Worm (Caenorhabditis elegans): Measurements from ENCODE around the gene nsph-4.3.
A peak's percentile ranks its signal among the peaks of the same experiment; 100 is the strongest.

ce11 chrIII:7584131-7584646 lies 24.9 kb downstream of the nsph-4.3 start, which contains the start of gene cup-5:
- TF ChIP-seq flt-1 (GFP tag; IDR thresholded peaks at IDR 0.05) (0 out of 2 replicates have a peak, but pooled peaks have one; percentile 50), klf-2 (GFP tag; conservative IDR thresholded peaks at IDR 0.05) (no peak), ref-1 (GFP tag; conservative IDR thresholded peaks at IDR 0.05) (no peak), tab-1 (GFP tag; IDR thresholded peaks at IDR 0.05) (no peak), T22C8.4 (GFP tag; IDR thresholded peaks at IDR 0.05) (no peak), med-1 (GFP tag; optimal IDR thresholded peaks at IDR 0.05; ENCODE audit: insufficient read depth) (no peak), ztf-29 (GFP tag; IDR thresholded peaks at IDR 0.05) (no peak), ztf-23 (GFP tag; IDR thresholded peaks at IDR 0.05) (no peak), cog-1 (tag; optimal IDR thresholded peaks at IDR 0.05) (no peak)
